Worm (Caenorhabditis elegans): ENCODE data around the gene sel-2.

DNA sequence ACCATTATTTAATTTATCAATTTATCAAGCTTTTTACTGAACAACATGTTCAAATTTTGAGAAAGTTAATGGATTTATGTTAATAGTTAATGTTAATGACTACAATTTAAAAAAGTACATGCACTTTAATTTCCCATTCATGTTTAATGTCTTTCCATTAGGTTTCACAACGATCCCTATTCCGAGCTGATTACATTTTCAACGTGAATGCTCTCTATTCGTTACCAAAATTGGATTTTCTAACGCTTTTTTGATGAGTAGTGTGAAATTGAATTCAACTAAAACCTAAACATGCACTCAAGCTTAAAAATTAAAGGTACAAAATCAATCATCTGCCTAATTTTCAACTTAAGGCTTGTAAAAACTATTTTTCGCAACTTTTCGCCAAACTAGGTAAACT lies 45.2 kb upstream of the sel-2 start:
- TF ChIP-seq klf-2 (GFP tag; conservative IDR thresholded peaks at IDR 0.05) = no peak
- TF ChIP-seq ztf-29 (GFP tag; IDR thresholded peaks at IDR 0.05) = no peak
- TF ChIP-seq tab-1 (GFP tag; IDR thresholded peaks at IDR 0.05) = no peak
- no peak for TF ChIP-seq ref-1 (GFP tag; conservative IDR thresholded peaks at IDR 0.05)
- TF ChIP-seq T22C8.4 (GFP tag; IDR thresholded peaks at IDR 0.05) = no peak
- no peak for TF ChIP-seq cog-1 (tag; optimal IDR thresholded peaks at IDR 0.05)
- no peak for TF ChIP-seq ztf-23 (GFP tag; IDR thresholded peaks at IDR 0.05)
- no peak for TF ChIP-seq med-1 (GFP tag; optimal IDR thresholded peaks at IDR 0.05; ENCODE audit: insufficient read depth)

Measured in whole organism, midembryonic.